Worm (Caenorhabditis elegans) whole organism, L3 larva: ENCODE data around the gene cdh-9.

Experiments
- ZK546.5 ChIP-seq: sonication (generic microtip); optimal IDR thresholded peaks from 2 replicates; lab custom pipeline; 2017; ENCODE audit warnings: missing biosample characterization, missing genetic modification characterization
- ceh-9 ChIP-seq: sonication (generic microtip); optimal IDR thresholded peaks from 2 replicates; lab custom pipeline; 2018; ENCODE audit warnings: missing biosample characterization, missing genetic modification characterization
- egl-27 ChIP-seq: sonication (generic microtip); optimal IDR thresholded peaks from 4 replicates; lab custom pipeline; 2017; ENCODE audit warnings: missing biosample characterization, missing genetic modification reagents, missing genetic modification characterization
- elt-2 ChIP-seq: sonication (generic microtip); optimal IDR thresholded peaks from 2 replicates; lab custom pipeline; 2016; ENCODE audit warnings: missing genetic modification reagents, mild to moderate bottlenecking, missing genetic modification characterization, missing compliant biosample characterization
- nhr-237 ChIP-seq: fragments of 150-350 bp; optimal IDR thresholded peaks from 2 replicates; lab custom pipeline; 2014; ENCODE audit warnings: missing biosample characterization, missing genetic modification characterization
- unc-39 ChIP-seq: sonication (generic microtip); optimal IDR thresholded peaks from 4 replicates; lab custom pipeline; 2017; ENCODE audit warnings: missing biosample characterization, missing genetic modification characterization

ce11 chrX:16591533-16591932 is 3.5 kb upstream of the cdh-9 start:
- no peak for TF ChIP-seq ZK546.5
- TF ChIP-seq unc-39: no peak
- no peak for TF ChIP-seq nhr-237
- no peak for TF ChIP-seq ceh-9 (tag; lab: Kevin White, UChicago)
- no peak for TF ChIP-seq elt-2 (tag; lab: Kevin White, UChicago)
- no peak for TF ChIP-seq egl-27 (tag; lab: Kevin White, UChicago)
